2 fruit fly cellular contexts compared by ENCODE assay signal in the genomic region with DNA sequence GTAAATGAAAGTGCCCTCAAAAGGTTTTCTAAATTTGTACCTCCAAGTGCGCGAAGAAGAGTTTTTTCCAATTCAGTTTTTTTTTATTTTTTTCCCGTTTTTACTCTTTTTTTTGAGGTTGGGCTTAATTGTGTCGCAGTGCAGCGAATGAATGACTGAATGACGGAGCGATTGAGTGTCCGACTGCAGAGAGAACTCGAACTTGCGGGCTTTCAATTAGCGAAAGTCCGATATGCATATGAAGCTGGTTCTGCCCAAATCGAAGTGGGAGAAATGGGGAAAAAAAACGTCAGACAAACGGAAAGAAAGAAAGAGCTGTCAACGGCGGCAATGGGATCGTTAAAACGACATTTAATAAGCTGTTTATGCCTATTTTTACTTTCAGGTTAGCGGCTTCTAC.
TF ChIP-seq lines count a peak whose summit lies in the region.

No protein-coding gene starts in this region.

- TF ChIP-seq CTCF in whole organism, embryonic (GFP tag; optimal IDR thresholded peaks at IDR 0.05; lab: Kevin White, UChicago), result no peak

TF ChIP-seq in whole organism, embryonic, 481 proteins besides CTCF, POLR2A, EP300 and RAD21:
- no peak for TF ChIP-seq D19B (GFP tag; optimal IDR thresholded peaks at IDR 0.05; lab: Kevin White, UChicago)
- TF ChIP-seq ab (GFP tag; optimal IDR thresholded peaks at IDR 0.05; lab: Kevin White, UChicago), result no peak
- TF ChIP-seq zen (tag; optimal IDR thresholded peaks at IDR 0.05; lab: Kevin White, UChicago), result no peak
- no peak for TF ChIP-seq br (optimal IDR thresholded peaks at IDR 0.05; lab: Kevin White, UChicago)
- TF ChIP-seq CG11695 (GFP tag; IDR thresholded peaks at IDR 0.05; lab: Robert Waterston, UW), result no peak
- no peak for TF ChIP-seq knrl (GFP tag; IDR thresholded peaks at IDR 0.05; lab: Robert Waterston, UW; ENCODE audit: partially characterized antibody)
- no peak for TF ChIP-seq ase (GFP tag; IDR thresholded peaks at IDR 0.05; lab: Robert Waterston, UW)
- no peak for TF ChIP-seq CG17912 (GFP tag; optimal IDR thresholded peaks at IDR 0.05; lab: Kevin White, UChicago)
- peak; percentile 52 for TF ChIP-seq kni (GFP tag; optimal IDR thresholded peaks at IDR 0.05; lab: Kevin White, UChicago)
- TF ChIP-seq fru (optimal IDR thresholded peaks at IDR 0.05; lab: Kevin White, UChicago), result no peak
- TF ChIP-seq CG17802 (tag; optimal IDR thresholded peaks at IDR 0.05; lab: Kevin White, UChicago), result no peak
- TF ChIP-seq CG6175 (GFP tag; IDR thresholded peaks at IDR 0.05; lab: Robert Waterston, UW), result no peak
- peak; percentile 63 for TF ChIP-seq Blimp-1 (GFP tag; optimal IDR thresholded peaks at IDR 0.05; lab: Kevin White, UChicago)
- no peak for TF ChIP-seq Abd-B (GFP tag; optimal IDR thresholded peaks at IDR 0.05; lab: Kevin White, UChicago)
- no peak for TF ChIP-seq CG17361 (GFP tag; IDR thresholded peaks at IDR 0.05; lab: Robert Waterston, UW)
- no peak for TF ChIP-seq prd (optimal IDR thresholded peaks at IDR 0.05; lab: Kevin White, UChicago)
- TF ChIP-seq prd (GFP tag; IDR thresholded peaks at IDR 0.05; lab: Robert Waterston, UW), result no peak
- no peak for TF ChIP-seq CG32772 (GFP tag; IDR thresholded peaks at IDR 0.05; lab: Robert Waterston, UW)
- no peak for TF ChIP-seq CG12071 (GFP tag; optimal IDR thresholded peaks at IDR 0.05; lab: Kevin White, UChicago)
- peak; percentile 7 for TF ChIP-seq Ets65A (GFP tag; lab: Kevin White, UChicago)
- peak; percentile 80 for TF ChIP-seq CG8281 (tag; optimal IDR thresholded peaks at IDR 0.05; lab: Kevin White, UChicago)
- no peak for TF ChIP-seq ERR (GFP tag; optimal IDR thresholded peaks at IDR 0.05; lab: Kevin White, UChicago)
- TF ChIP-seq CG10147 (GFP tag; optimal IDR thresholded peaks at IDR 0.05; lab: Kevin White, UChicago), result no peak
- TF ChIP-seq CG15514 (GFP tag; optimal IDR thresholded peaks at IDR 0.05; lab: Kevin White, UChicago), result no peak
- TF ChIP-seq luna (GFP tag; optimal IDR thresholded peaks at IDR 0.05; lab: Kevin White, UChicago), result no peak
- no peak for TF ChIP-seq Meics (GFP tag; optimal IDR thresholded peaks at IDR 0.05; lab: Kevin White, UChicago)
- no peak for TF ChIP-seq CG18476 (GFP tag; optimal IDR thresholded peaks at IDR 0.05; lab: Kevin White, UChicago)
- TF ChIP-seq CG7745 (tag; optimal IDR thresholded peaks at IDR 0.05; lab: Kevin White, UChicago), result no peak
- no peak for TF ChIP-seq Lpt (GFP tag; optimal IDR thresholded peaks at IDR 0.05; lab: Kevin White, UChicago)
- no peak for TF ChIP-seq CG3838 (GFP tag; optimal IDR thresholded peaks at IDR 0.05; lab: Kevin White, UChicago)
- no peak for TF ChIP-seq bab2 (GFP tag; optimal IDR thresholded peaks at IDR 0.05; lab: Kevin White, UChicago)

TF ChIP-seq in whole organism, prepupa, 60 proteins besides CTCF, POLR2A, EP300 and RAD21:
- TF ChIP-seq svp (GFP tag; lab: Kevin White, UChicago), result no peak
- TF ChIP-seq Blimp-1 (GFP tag; optimal IDR thresholded peaks at IDR 0.05; lab: Kevin White, UChicago), result peak; percentile 14

Comparison
In these comparisons a context has a peak if more than half of its experiments do, and no peak if none do; other contexts are left out.
1. Of the 7 proteins assayed by ChIP-seq in both whole organism, embryonic and whole organism, prepupa: peak only in whole organism, embryonic: none; only in whole organism, prepupa: none; in both: Blimp-1; in neither: 6.